Fruit fly (Drosophila melanogaster): ENCODE measurements around the gene CG15561.
A peak's percentile ranks its signal among the peaks of the same experiment; 100 is the strongest.

The CG15561 gene

dm6 chr3R:31221337-31222047, 5.8 kb upstream of the CG15561 start (continued):
- TF ChIP-seq disco-r (GFP tag; optimal IDR thresholded peaks at IDR 0.05) (no peak), CG16813 (GFP tag; IDR thresholded peaks at IDR 0.05; ENCODE audit: partially characterized antibody) (no peak), ken (GFP tag; IDR thresholded peaks at IDR 0.05) (no peak), trh (GFP tag; optimal IDR thresholded peaks at IDR 0.05) (no peak), run (tag; optimal IDR thresholded peaks at IDR 0.05) (no peak), HmgD (GFP tag; optimal IDR thresholded peaks at IDR 0.05) (no peak), Fer3 (tag; optimal IDR thresholded peaks at IDR 0.05) (no peak), Sox102F (GFP tag; optimal IDR thresholded peaks at IDR 0.05) (no peak), CG6854 (GFP tag; optimal IDR thresholded peaks at IDR 0.05) (peak; percentile 7), CG9817 (tag; optimal IDR thresholded peaks at IDR 0.05) (no peak), CG8281 (tag; optimal IDR thresholded peaks at IDR 0.05) (no peak), CG12744 (GFP tag; optimal IDR thresholded peaks at IDR 0.05) (no peak), Antp (GFP tag; optimal IDR thresholded peaks at IDR 0.05) (no peak), CG32767 (GFP tag; IDR thresholded peaks at IDR 0.05) (no peak), CG7357 (GFP tag; IDR thresholded peaks at IDR 0.05) (no peak), esg (GFP tag; conservative IDR thresholded peaks at IDR 0.05) (no peak), Vsx1 (GFP tag; optimal IDR thresholded peaks at IDR 0.05) (peak; percentile 14), CG4424 (GFP tag; optimal IDR thresholded peaks at IDR 0.05) (no peak), CG16815 (GFP tag; optimal IDR thresholded peaks at IDR 0.05) (no peak), CG11093 (GFP tag; IDR thresholded peaks at IDR 0.05) (no peak), sens (GFP tag) (peak; percentile 77), NK7.1 (GFP tag; optimal IDR thresholded peaks at IDR 0.05) (no peak), CG2199 (GFP tag; IDR thresholded peaks at IDR 0.05) (no peak), Med (GFP tag) (peak; percentile 48), CG4617 (GFP tag; optimal IDR thresholded peaks at IDR 0.05; ENCODE audit: borderline replicate concordance) (no peak), cas (GFP tag; IDR thresholded peaks at IDR 0.05) (no peak), corto (GFP tag; optimal IDR thresholded peaks at IDR 0.05) (peak; percentile 38), CG42726 (GFP tag; IDR thresholded peaks at IDR 0.05; ENCODE audit: partially characterized antibody) (no peak), gro (GFP tag; optimal IDR thresholded peaks at IDR 0.05) (no peak), wor (GFP tag; IDR thresholded peaks at IDR 0.05) (no peak), CkIIα-i1 (GFP tag; IDR thresholded peaks at IDR 0.05) (no peak), Doc2 (GFP tag; IDR thresholded peaks at IDR 0.05) (no peak), CG12659 (GFP tag; optimal IDR thresholded peaks at IDR 0.05) (peak; percentile 20), CG11398 (GFP tag; optimal IDR thresholded peaks at IDR 0.05) (no peak), ab (GFP tag; optimal IDR thresholded peaks at IDR 0.05) (no peak), CG6254 (GFP tag; optimal IDR thresholded peaks at IDR 0.05) (no peak), HLHmδ (GFP tag; optimal IDR thresholded peaks at IDR 0.05) (no peak), CG14860 (GFP tag; IDR thresholded peaks at IDR 0.05; ENCODE audit: partially characterized antibody) (no peak), kay (GFP tag; optimal IDR thresholded peaks at IDR 0.05) (no peak), CG6765 (GFP tag; optimal IDR thresholded peaks at IDR 0.05) (no peak), eve (GFP tag; optimal IDR thresholded peaks at IDR 0.05) (no peak), lab (GFP tag; optimal IDR thresholded peaks at IDR 0.05) (no peak), Bdp1 (GFP tag; optimal IDR thresholded peaks at IDR 0.05) (no peak), Xrp1 (GFP tag; IDR thresholded peaks at IDR 0.05) (no peak), Sry-β (GFP tag; optimal IDR thresholded peaks at IDR 0.05) (no peak), CG34224 (GFP tag; IDR thresholded peaks at IDR 0.05; ENCODE audit: partially characterized antibody) (no peak), NC2α (GFP tag; optimal IDR thresholded peaks at IDR 0.05) (no peak), ems (GFP tag; optimal IDR thresholded peaks at IDR 0.05) (no peak), kni (GFP tag; optimal IDR thresholded peaks at IDR 0.05) (peak; percentile 48), pita (GFP tag; optimal IDR thresholded peaks at IDR 0.05) (no peak), Max (GFP tag; optimal IDR thresholded peaks at IDR 0.05) (no peak)
